Fruit fly (Drosophila melanogaster) whole organism: ENCODE results near the gene jp.

ENCODE experiments used
- CG8478 ChIP-seq: fragments of >200 bp; optimal IDR thresholded peaks from 2 replicates; lab custom pipeline; 2018; ENCODE audit warnings: inconsistent platforms
- Dll ChIP-seq: fragments of >200 bp; optimal IDR thresholded peaks from 2 replicates; lab custom pipeline; 2017
- pan ChIP-seq: fragments of >200 bp; optimal IDR thresholded peaks from 2 replicates; lab custom pipeline; 2017
- psq ChIP-seq: fragments of >200 bp; optimal IDR thresholded peaks from 2 replicates; lab custom pipeline; 2017
- usp ChIP-seq: fragments of >200 bp; optimal IDR thresholded peaks from 2 replicates; lab custom pipeline; 2017; ENCODE audit warnings: missing biosample characterization, missing genetic modification characterization, mixed read lengths

dm6 chr2L:9498985-9499249 is 67.6 kb downstream of the jp start:
- no peak for TF ChIP-seq pan
- TF ChIP-seq psq (lab: Kevin White, UChicago), result no peak
- TF ChIP-seq Dll (lab: Kevin White, UChicago), result no peak
- no peak for TF ChIP-seq usp
- no peak for TF ChIP-seq CG8478 (lab: Kevin White, UChicago)
